Worm (Caenorhabditis elegans) whole organism, mixed stage, embryonic: Measurements from ENCODE around the gene vha-13.
A peak's percentile ranks its signal among the peaks of the same experiment; 100 is the strongest.

Experiments used
- M03D4.4 ChIP-seq: sonication (generic microtip); optimal IDR thresholded peaks from 2 replicates; lab custom pipeline; 2017; ENCODE audit warnings: mild to moderate bottlenecking, missing genetic modification characterization, missing compliant biosample characterization
- blmp-1 ChIP-seq: fragments of 150-350 bp; optimal IDR thresholded peaks from 2 replicates; lab custom pipeline; 2014; ENCODE audit warnings: missing biosample characterization, missing genetic modification characterization
- ces-1 ChIP-seq: fragments of 150-350 bp; optimal IDR thresholded peaks from 2 replicates; lab custom pipeline; 2014; ENCODE audit warnings: missing biosample characterization, missing genetic modification reagents, missing genetic modification characterization
- elt-1 ChIP-seq: sonication (generic microtip); optimal IDR thresholded peaks from 2 replicates; lab custom pipeline; 2017; ENCODE audit warnings: missing genetic modification characterization, mild to moderate bottlenecking, missing compliant biosample characterization, antibody characterized with exemption, moderate library complexity, borderline replicate concordance; ENCODE audit not compliant: insufficient read depth
- lsy-2 ChIP-seq: fragments of 150-350 bp; optimal IDR thresholded peaks from 2 replicates; lab custom pipeline; 2014; ENCODE audit warnings: missing biosample characterization, missing genetic modification characterization
- nhr-12 ChIP-seq: fragments of 150-350 bp; optimal IDR thresholded peaks from 2 replicates; lab custom pipeline; 2014; ENCODE audit warnings: missing biosample characterization, missing genetic modification characterization
- nhr-237 ChIP-seq: fragments of 150-350 bp; optimal IDR thresholded peaks from 2 replicates; lab custom pipeline; 2014; ENCODE audit warnings: missing biosample characterization, missing genetic modification characterization
- nhr-76 ChIP-seq: sonication (generic microtip); optimal IDR thresholded peaks from 2 replicates; lab custom pipeline; 2017; ENCODE audit warnings: missing biosample characterization, missing genetic modification characterization
- pha-4 ChIP-seq: fragments of 150-350 bp; optimal IDR thresholded peaks from 2 replicates; lab custom pipeline; 2018; ENCODE audit warnings: missing biosample characterization, missing genetic modification reagents, missing genetic modification characterization
- sptf-1 ChIP-seq: sonication (generic microtip); optimal IDR thresholded peaks from 2 replicates; lab custom pipeline; 2017; ENCODE audit warnings: mild to moderate bottlenecking, missing genetic modification characterization, moderate library complexity, missing compliant biosample characterization
- unc-39 ChIP-seq: fragments of 150-350 bp; optimal IDR thresholded peaks from 2 replicates; lab custom pipeline; 2014; ENCODE audit warnings: missing biosample characterization, missing genetic modification characterization
- unc-62 ChIP-seq: fragments of 150-350 bp; optimal IDR thresholded peaks from 2 replicates; lab custom pipeline; 2014; ENCODE audit warnings: missing biosample characterization, missing genetic modification reagents, missing genetic modification characterization
- ztf-11 ChIP-seq: fragments of 150-350 bp; optimal IDR thresholded peaks from 2 replicates; lab custom pipeline; 2014; ENCODE audit warnings: missing biosample characterization, missing genetic modification characterization

ce11 chrV:14350949-14351348, 560 bp upstream of the vha-13 start:
- TF ChIP-seq unc-62 (GFP tag; lab: Kevin White, UChicago): peak; percentile 9
- peak; percentile 2 for TF ChIP-seq M03D4.4 (tag; lab: Kevin White, UChicago)
- no peak for TF ChIP-seq sptf-1 (tag; lab: Kevin White, UChicago)
- no peak for TF ChIP-seq blmp-1 (tag; lab: Kevin White, UChicago)
- TF ChIP-seq lsy-2 (tag; lab: Kevin White, UChicago): peak; percentile 31
- TF ChIP-seq nhr-237 (tag; lab: Kevin White, UChicago): peak; percentile 56
- no peak for TF ChIP-seq unc-39 (tag; lab: Kevin White, UChicago)
- TF ChIP-seq nhr-76: no peak
- peak; percentile 9 for TF ChIP-seq ces-1 (GFP tag; lab: Kevin White, UChicago)
- TF ChIP-seq elt-1 (tag; lab: Kevin White, UChicago): no peak
- no peak for TF ChIP-seq pha-4
- no peak for TF ChIP-seq nhr-12 (tag; lab: Kevin White, UChicago)
- TF ChIP-seq ztf-11 (tag; lab: Kevin White, UChicago): peak; percentile 12
